Fruit fly (Drosophila melanogaster) whole organism, embryonic: ENCODE data around the gene CG32829.

Experiments
- Awh ChIP-seq: fragments of 200-800 bp; sonication (Bioruptor generic); IDR thresholded peaks from 2 replicates; pipeline ENCODE4, ENCODE4 v1.3.6; 2022; ENCODE audit warnings: missing biosample characterization, missing genetic modification characterization
- BEAF-32 ChIP-seq: fragments of 200-800 bp; sonication (Bioruptor generic); optimal IDR thresholded peaks from 3 replicates; lab custom pipeline; 2017; ENCODE audit warnings: missing biosample characterization, missing genetic modification characterization, mild to moderate bottlenecking, moderate library complexity, missing genetic modification reagents
- CG10274 ChIP-seq: fragments of 200-800 bp; sonication (Bioruptor generic); optimal IDR thresholded peaks from 3 replicates; lab custom pipeline; 2017; ENCODE audit warnings: missing biosample characterization, mild to moderate bottlenecking, missing genetic modification characterization
- CG10431 ChIP-seq: fragments of 200-800 bp; sonication (Bioruptor generic); optimal IDR thresholded peaks from 3 replicates; lab custom pipeline; 2018; ENCODE audit warnings: missing biosample characterization, mild to moderate bottlenecking, missing genetic modification characterization
- CG12659 ChIP-seq: fragments of 200-800 bp; sonication (Bioruptor generic); optimal IDR thresholded peaks from 3 replicates; lab custom pipeline; 2017; ENCODE audit warnings: mild to moderate bottlenecking, missing biosample characterization, missing genetic modification reagents, missing genetic modification characterization
- CG14050 ChIP-seq: fragments of 200-800 bp; sonication (Bioruptor generic); IDR thresholded peaks from 3 replicates; pipeline ENCODE4 v1.3.6; 2022; ENCODE audit warnings: missing biosample characterization, missing genetic modification characterization
- CG14441 ChIP-seq: fragments of 200-800 bp; sonication (Bioruptor generic); IDR thresholded peaks from 2 replicates; pipeline ENCODE4 v1.3.6; 2022; ENCODE audit warnings: missing biosample characterization, missing genetic modification characterization
- CG14710 ChIP-seq: fragments of 200-800 bp; sonication (Bioruptor generic); optimal IDR thresholded peaks from 3 replicates; lab custom pipeline; 2019; ENCODE audit warnings: missing biosample characterization, mild to moderate bottlenecking, missing genetic modification characterization, moderate library complexity
- CG15269 ChIP-seq: fragments of 200-800 bp; sonication (Bioruptor generic); optimal IDR thresholded peaks from 2 replicates; lab custom pipeline; 2018; ENCODE audit warnings: missing biosample characterization, mild to moderate bottlenecking, missing genetic modification characterization, moderate library complexity
- CG1647 ChIP-seq: fragments of 200-800 bp; sonication (Bioruptor generic); optimal IDR thresholded peaks from 3 replicates; lab custom pipeline; 2016; ENCODE audit warnings: missing biosample characterization, missing genetic modification characterization
- CG17829 ChIP-seq: fragments of 200-800 bp; optimal IDR thresholded peaks from 2 replicates; lab custom pipeline; 2019; ENCODE audit warnings: missing biosample characterization, mild to moderate bottlenecking, missing genetic modification characterization, moderate library complexity
- CG30020 ChIP-seq: fragments of 200-800 bp; optimal IDR thresholded peaks from 2 replicates; lab custom pipeline; 2019; ENCODE audit warnings: missing biosample characterization, mild to moderate bottlenecking, missing genetic modification characterization, moderate library complexity
- CG31365 ChIP-seq: fragments of 200-800 bp; sonication (Bioruptor generic); optimal IDR thresholded peaks from 2 replicates; lab custom pipeline; 2018; ENCODE audit warnings: missing biosample characterization, mild to moderate bottlenecking, missing genetic modification characterization
- CG3163 ChIP-seq: fragments of 200-800 bp; sonication (Bioruptor generic); optimal IDR thresholded peaks from 3 replicates; lab custom pipeline; 2016; ENCODE audit warnings: missing biosample characterization, missing genetic modification characterization
- CG34422 ChIP-seq: fragments of 200-800 bp; sonication (Bioruptor generic); IDR thresholded peaks from 3 replicates; pipeline ENCODE4 v1.3.6; 2022; ENCODE audit warnings: missing biosample characterization, missing genetic modification characterization
- CG7928 ChIP-seq: fragments of 200-800 bp; sonication (Bioruptor generic); optimal IDR thresholded peaks from 2 replicates; lab custom pipeline; 2017; ENCODE audit warnings: missing biosample characterization, mild to moderate bottlenecking, missing genetic modification characterization
- CG9876 ChIP-seq: fragments of 200-800 bp; sonication (Bioruptor generic); optimal IDR thresholded peaks from 2 replicates; lab custom pipeline; 2016; ENCODE audit warnings: missing biosample characterization, missing genetic modification characterization
- CoRest ChIP-seq: fragments of 200-800 bp; sonication (Bioruptor generic); optimal IDR thresholded peaks from 3 replicates; lab custom pipeline; 2018; ENCODE audit warnings: missing biosample characterization, mild to moderate bottlenecking, missing genetic modification characterization, moderate library complexity
- CrebB ChIP-seq: fragments of 200-800 bp; sonication (Bioruptor generic); optimal IDR thresholded peaks from 3 replicates; lab custom pipeline; 2018; ENCODE audit warnings: missing biosample characterization, mild to moderate bottlenecking, missing genetic modification characterization
- Deaf1 ChIP-seq: fragments of 200-800 bp; optimal IDR thresholded peaks from 3 replicates; lab custom pipeline; 2019; ENCODE audit warnings: missing biosample characterization, mild to moderate bottlenecking, missing genetic modification characterization, moderate library complexity
- Dll ChIP-seq: fragments of 200-800 bp; sonication (Bioruptor generic); IDR thresholded peaks from 4 replicates; pipeline ENCODE4 v1.3.6; 2022; ENCODE audit warnings: missing biosample characterization, missing genetic modification characterization; ENCODE audit not compliant: partially characterized antibody
- Elba2 ChIP-seq: fragments of 200-800 bp; sonication (Bioruptor generic); optimal IDR thresholded peaks from 3 replicates; lab custom pipeline; 2016; ENCODE audit warnings: missing biosample characterization, missing genetic modification characterization
- H2.0 ChIP-seq: fragments of 200-800 bp; sonication (Bioruptor generic); IDR thresholded peaks from 2 replicates; pipeline ENCODE4 v1.3.6; 2022; ENCODE audit warnings: missing biosample characterization, missing genetic modification characterization
- HLH3B ChIP-seq: fragments of 200-800 bp; sonication (Bioruptor generic); IDR thresholded peaks from 2 replicates; pipeline ENCODE4 v1.3.6; 2022; ENCODE audit warnings: missing biosample characterization, missing genetic modification characterization
- Mrtf ChIP-seq: fragments of 200-800 bp; sonication (Bioruptor generic); IDR thresholded peaks from 3 replicates; pipeline ENCODE4 v1.3.6; 2022; ENCODE audit warnings: missing biosample characterization, missing genetic modification characterization
- NK7.1 ChIP-seq: fragments of 200-800 bp; sonication (Bioruptor generic); optimal IDR thresholded peaks from 3 replicates; lab custom pipeline; 2016; ENCODE audit warnings: missing biosample characterization, missing genetic modification characterization
- PHDP ChIP-seq: fragments of 200-800 bp; sonication (Bioruptor generic); optimal IDR thresholded peaks from 3 replicates; lab custom pipeline; 2018; ENCODE audit warnings: missing biosample characterization, mild to moderate bottlenecking, missing genetic modification characterization, moderate library complexity
- Rx ChIP-seq: fragments of 200-800 bp; sonication (Bioruptor generic); IDR thresholded peaks from 2 replicates; pipeline ENCODE4 v1.3.6; 2022; ENCODE audit warnings: missing biosample characterization, missing genetic modification characterization
- Xrp1 ChIP-seq: fragments of 200-800 bp; sonication (Bioruptor generic); IDR thresholded peaks from 2 replicates; pipeline ENCODE4 v1.3.6; 2022; ENCODE audit warnings: missing biosample characterization, missing genetic modification characterization
- bcd ChIP-seq: fragments of 200-800 bp; sonication (Bioruptor generic); optimal IDR thresholded peaks from 2 replicates; lab custom pipeline; 2017; ENCODE audit warnings: missing biosample characterization, mild to moderate bottlenecking, missing genetic modification characterization
- bigmax ChIP-seq: fragments of 200-800 bp; sonication (Bioruptor generic); optimal IDR thresholded peaks from 2 replicates; lab custom pipeline; 2018; ENCODE audit warnings: missing biosample characterization, mild to moderate bottlenecking, missing genetic modification characterization
- cg ChIP-seq: fragments of 200-800 bp; sonication (Bioruptor generic); optimal IDR thresholded peaks from 3 replicates; lab custom pipeline; 2019; ENCODE audit warnings: missing biosample characterization, mild to moderate bottlenecking, missing genetic modification characterization, moderate library complexity
- dmrt11E ChIP-seq: fragments of 200-800 bp; sonication (Bioruptor generic); optimal IDR thresholded peaks from 3 replicates; lab custom pipeline; 2018; ENCODE audit warnings: missing biosample characterization, mild to moderate bottlenecking, missing genetic modification characterization, moderate library complexity
- gt ChIP-seq: fragments of 200-800 bp; sonication (Bioruptor generic); IDR thresholded peaks from 2 replicates; pipeline ENCODE4 v1.3.6; 2022; ENCODE audit warnings: missing biosample characterization, missing genetic modification characterization
- hth ChIP-seq: fragments of >200 bp; optimal IDR thresholded peaks from 2 replicates; lab custom pipeline; 2017; ENCODE audit warnings: inconsistent platforms
- ind ChIP-seq: fragments of 200-800 bp; sonication (Bioruptor generic); optimal IDR thresholded peaks from 3 replicates; lab custom pipeline; 2016; ENCODE audit warnings: missing biosample characterization, missing genetic modification characterization
- luna ChIP-seq: fragments of 200-800 bp; sonication (Bioruptor generic); optimal IDR thresholded peaks from 2 replicates; lab custom pipeline; 2016; ENCODE audit warnings: missing biosample characterization, missing genetic modification characterization
- mld ChIP-seq: fragments of 200-800 bp; sonication (Bioruptor generic); IDR thresholded peaks from 3 replicates; pipeline ENCODE4 v1.3.6; 2022; ENCODE audit warnings: missing biosample characterization, missing genetic modification characterization; ENCODE audit not compliant: partially characterized antibody
- nau ChIP-seq: fragments of 200-800 bp; sonication (Bioruptor generic); optimal IDR thresholded peaks from 3 replicates; lab custom pipeline; 2017; ENCODE audit warnings: missing biosample characterization, mild to moderate bottlenecking, missing genetic modification characterization, missing genetic modification reagents
- nerfin-2 ChIP-seq: fragments of 200-800 bp; sonication (Bioruptor generic); IDR thresholded peaks from 2 replicates; pipeline ENCODE4 v1.3.6; 2022; ENCODE audit warnings: missing biosample characterization, missing genetic modification characterization; ENCODE audit not compliant: partially characterized antibody
- nom ChIP-seq: fragments of 200-800 bp; sonication (Bioruptor generic); optimal IDR thresholded peaks from 2 replicates; lab custom pipeline; 2017; ENCODE audit warnings: missing biosample characterization, missing genetic modification characterization, mild to moderate bottlenecking, moderate library complexity, missing genetic modification reagents
- pfk ChIP-seq: fragments of 200-800 bp; sonication (Bioruptor generic); optimal IDR thresholded peaks from 2 replicates; lab custom pipeline; 2018; ENCODE audit warnings: missing biosample characterization, mild to moderate bottlenecking, missing genetic modification characterization, moderate library complexity
- prd ChIP-seq, 3 experiments: fragments of >200 bp in 2 of 3; fragments of 200-800 bp in 1 of 3; sonication (Bioruptor generic) in 1 of 3; optimal IDR thresholded peaks in 2 of 3; IDR thresholded peaks in 1 of 3; 2 replicates in 2 of 3; 3 replicates in 1 of 3; pipeline versions ENCODE4 v1.3.6 to Lab custom; 2017 to 2022; ENCODE audit warnings: missing biosample characterization in 1 of 3, missing genetic modification characterization in 1 of 3
- sens ChIP-seq: fragments of 200-800 bp; sonication (Bioruptor generic); peaks from one replicate; lab custom pipeline; 2016; ENCODE audit warnings: missing biosample characterization, missing genetic modification characterization
- sens-2 ChIP-seq: fragments of 200-800 bp; sonication (Bioruptor generic); IDR thresholded peaks from 2 replicates; pipeline ENCODE4 v1.3.6; 2022; ENCODE audit warnings: missing biosample characterization, missing genetic modification characterization
- slbo ChIP-seq: fragments of 200-800 bp; sonication (Bioruptor generic); IDR thresholded peaks from 2 replicates; pipeline ENCODE4 v1.3.6; 2022; ENCODE audit warnings: missing biosample characterization, missing genetic modification characterization
- tll ChIP-seq, 2 experiments: fragments of 200-800 bp in 1 of 2; fragments of >200 bp in 1 of 2; sonication (Bioruptor generic) in 1 of 2; optimal IDR thresholded peaks; 2 replicates each; lab custom pipeline; 2017 to 2019; ENCODE audit warnings: missing biosample characterization in 2 of 2, missing genetic modification characterization in 2 of 2, mild to moderate bottlenecking in 1 of 2, moderate library complexity in 1 of 2
- unc-4 ChIP-seq: fragments of 200-800 bp; sonication (Bioruptor generic); IDR thresholded peaks from 2 replicates; pipeline ENCODE4 v1.3.6; 2022; ENCODE audit warnings: missing biosample characterization, missing genetic modification characterization; ENCODE audit not compliant: partially characterized antibody
- vfl ChIP-seq: fragments of 200-800 bp; sonication (Bioruptor generic); optimal IDR thresholded peaks from 2 replicates; lab custom pipeline; 2016; ENCODE audit warnings: missing biosample characterization, missing genetic modification characterization
- wor ChIP-seq: fragments of 200-800 bp; sonication (Bioruptor generic); IDR thresholded peaks from 2 replicates; pipeline ENCODE4 v1.3.6; 2022; ENCODE audit warnings: missing biosample characterization, missing genetic modification characterization
- yki ChIP-seq: fragments of >200 bp; optimal IDR thresholded peaks from 3 replicates; lab custom pipeline; 2018
- zen ChIP-seq: fragments of 200-800 bp; sonication (Bioruptor generic); optimal IDR thresholded peaks from 3 replicates; lab custom pipeline; 2018; ENCODE audit warnings: missing biosample characterization, mild to moderate bottlenecking, missing genetic modification characterization, moderate library complexity

CG32829 gene

dm6 chr2L:6945088-6945487 lies 28.8 kb upstream of the CG32829 start, which contains the start of gene Fgop2 (continued):
- TF ChIP-seq CG31365 (tag; lab: Kevin White, UChicago) (no peak), vfl (GFP tag; lab: Kevin White, UChicago) (no peak), CG7928 (no peak), cg (GFP tag; lab: Kevin White, UChicago) (no peak), CG15269 (tag; lab: Kevin White, UChicago) (no peak), Awh (no peak), BEAF-32 (GFP tag; lab: Kevin White, UChicago) (peak; percentile 25), CG10274 (GFP tag; lab: Kevin White, UChicago) (no peak), zen (tag; lab: Kevin White, UChicago) (no peak), Xrp1 (GFP tag; lab: Robert Waterston, UW) (no peak), dmrt11E (tag; lab: Kevin White, UChicago) (no peak), CG30020 (tag; lab: Kevin White, UChicago) (peak; percentile 13), CoRest (no peak), nerfin-2 (GFP tag; lab: Robert Waterston, UW) (no peak), Dll (GFP tag; lab: Robert Waterston, UW) (no peak), bigmax (GFP tag; lab: Kevin White, UChicago) (no peak), unc-4 (GFP tag; lab: Robert Waterston, UW) (no peak), sens-2 (GFP tag; lab: Robert Waterston, UW) (no peak), prd (optimal IDR thresholded peaks at IDR 0.05; lab: Kevin White, UChicago) (no peak), prd (GFP tag; IDR thresholded peaks at IDR 0.05; lab: Robert Waterston, UW) (no peak), Elba2 (GFP tag; lab: Kevin White, UChicago) (no peak), mld (GFP tag; lab: Robert Waterston, UW) (no peak), H2.0 (GFP tag; lab: Robert Waterston, UW) (no peak), CrebB (tag; lab: Kevin White, UChicago) (no peak), CG17829 (tag; lab: Kevin White, UChicago) (peak; percentile 21), gt (GFP tag; lab: Robert Waterston, UW) (no peak), slbo (GFP tag; lab: Robert Waterston, UW) (no peak), pfk (GFP tag; lab: Kevin White, UChicago) (no peak), CG14441 (no peak), Rx (GFP tag; lab: Robert Waterston, UW) (no peak), CG3163 (GFP tag; lab: Kevin White, UChicago) (no peak), luna (GFP tag; lab: Kevin White, UChicago) (no peak), nom (no peak), wor (GFP tag; lab: Robert Waterston, UW) (no peak), Deaf1 (no peak), PHDP (tag; lab: Kevin White, UChicago) (no peak), ind (GFP tag; lab: Kevin White, UChicago) (no peak), yki (lab: Kevin White, UChicago) (no peak), CG12659 (GFP tag; lab: Kevin White, UChicago) (peak; percentile 26), bcd (GFP tag; lab: Kevin White, UChicago) (no peak), nau (GFP tag; lab: Kevin White, UChicago) (no peak), tll (GFP tag; optimal IDR thresholded peaks at IDR 0.05; lab: Kevin White, UChicago) (no peak), CG14710 (tag; lab: Kevin White, UChicago) (peak; percentile 41), HLH3B (no peak), sens (GFP tag; lab: Kevin White, UChicago) (no peak), Mrtf (no peak), hth (lab: Kevin White, UChicago) (no peak), NK7.1 (GFP tag; lab: Kevin White, UChicago) (no peak), CG1647 (GFP tag; lab: Kevin White, UChicago) (no peak), CG10431 (GFP tag; lab: Kevin White, UChicago) (no peak), CG14050 (GFP tag; lab: Robert Waterston, UW) (no peak), CG34422 (GFP tag; lab: Robert Waterston, UW) (no peak), CG9876 (GFP tag; lab: Kevin White, UChicago) (no peak)
